Fruit fly (Drosophila melanogaster): ENCODE data around the gene CG5167.

Gene CG5167

DNA sequence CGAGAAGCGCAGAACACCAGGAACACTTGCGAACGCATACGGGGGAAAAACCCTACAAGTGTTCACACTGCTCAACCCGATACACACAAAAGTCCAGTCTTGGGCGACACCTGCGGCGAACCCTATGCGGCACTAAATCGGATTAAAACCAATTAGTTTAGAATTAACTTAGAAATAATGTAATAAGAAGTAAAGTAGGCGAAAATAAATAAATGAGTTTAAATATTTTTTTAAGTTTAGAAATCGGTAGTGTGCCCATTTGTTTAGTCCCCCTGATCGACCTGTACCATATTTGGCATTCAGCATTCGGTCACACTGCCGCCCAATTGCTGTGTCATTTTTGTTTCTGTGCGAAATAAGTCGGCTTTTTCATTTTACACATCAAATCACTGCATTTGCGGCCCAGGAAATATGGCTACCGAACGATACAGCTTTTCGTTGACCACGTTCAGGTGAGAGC is 24.7 kb downstream of the CG5167 start, which contains the start of gene Prosalpha2 (continued):
- TF ChIP-seq CG14441 (GFP tag; IDR thresholded peaks at IDR 0.05) (no peak), CTCF (GFP tag; optimal IDR thresholded peaks at IDR 0.05) (peak; percentile 9), CG16815 (GFP tag; optimal IDR thresholded peaks at IDR 0.05) (no peak), Hr39 (optimal IDR thresholded peaks at IDR 0.05) (no peak), CG6854 (GFP tag; optimal IDR thresholded peaks at IDR 0.05) (no peak), lab (GFP tag; optimal IDR thresholded peaks at IDR 0.05) (no peak), cas (GFP tag; IDR thresholded peaks at IDR 0.05) (no peak), gsb (GFP tag; IDR thresholded peaks at IDR 0.05) (no peak), CG10366 (GFP tag; IDR thresholded peaks at IDR 0.05) (no peak), Dek (tag; optimal IDR thresholded peaks at IDR 0.05) (no peak), row (GFP tag; IDR thresholded peaks at IDR 0.05) (peak; percentile 59), CG31224 (GFP tag; IDR thresholded peaks at IDR 0.05) (no peak), Dp (GFP tag; optimal IDR thresholded peaks at IDR 0.05) (peak; percentile 55), CG30431 (GFP tag; optimal IDR thresholded peaks at IDR 0.05) (no peak), CG31365 (tag; optimal IDR thresholded peaks at IDR 0.05) (no peak), NK7.1 (GFP tag; optimal IDR thresholded peaks at IDR 0.05) (no peak), grn (GFP tag; optimal IDR thresholded peaks at IDR 0.05) (no peak), YL-1 (GFP tag; optimal IDR thresholded peaks at IDR 0.05) (peak; percentile 53), CG11723 (GFP tag; optimal IDR thresholded peaks at IDR 0.05) (no peak), pum (GFP tag; optimal IDR thresholded peaks at IDR 0.05) (no peak), Dad (GFP tag; optimal IDR thresholded peaks at IDR 0.05) (no peak), crc (GFP tag; optimal IDR thresholded peaks at IDR 0.05) (no peak), CG12155 (GFP tag; optimal IDR thresholded peaks at IDR 0.05) (peak; percentile 14), eyg (GFP tag; optimal IDR thresholded peaks at IDR 0.05) (no peak), shn (GFP tag; optimal IDR thresholded peaks at IDR 0.05) (no peak), CG4328 (GFP tag; optimal IDR thresholded peaks at IDR 0.05) (no peak), CG34224 (GFP tag; IDR thresholded peaks at IDR 0.05; ENCODE audit: partially characterized antibody) (no peak), sisA (GFP tag; IDR thresholded peaks at IDR 0.05) (no peak), luna (GFP tag; optimal IDR thresholded peaks at IDR 0.05) (no peak), sr (GFP tag; IDR thresholded peaks at IDR 0.05) (no peak), CG7786 (GFP tag; optimal IDR thresholded peaks at IDR 0.05) (no peak), Side (GFP tag; optimal IDR thresholded peaks at IDR 0.05) (no peak), Hmx (GFP tag; optimal IDR thresholded peaks at IDR 0.05) (no peak), CG2129 (GFP tag; IDR thresholded peaks at IDR 0.05; ENCODE audit: partially characterized antibody) (no peak), gsb-n (tag; optimal IDR thresholded peaks at IDR 0.05) (no peak), vnd (GFP tag; IDR thresholded peaks at IDR 0.05; ENCODE audit: partially characterized antibody) (no peak), CG8944 (GFP tag; optimal IDR thresholded peaks at IDR 0.05) (no peak), CG6683 (GFP tag; optimal IDR thresholded peaks at IDR 0.05) (no peak), CG10543 (GFP tag; optimal IDR thresholded peaks at IDR 0.05) (no peak), Lim3 (GFP tag; IDR thresholded peaks at IDR 0.05) (no peak), fd3F (GFP tag; optimal IDR thresholded peaks at IDR 0.05) (no peak), Gsc (GFP tag; IDR thresholded peaks at IDR 0.05) (no peak), HLH54F (GFP tag; optimal IDR thresholded peaks at IDR 0.05) (no peak), CG7556 (GFP tag; optimal IDR thresholded peaks at IDR 0.05) (no peak), fru (optimal IDR thresholded peaks at IDR 0.05) (no peak), Chrac-16 (GFP tag; optimal IDR thresholded peaks at IDR 0.05) (no peak), CG4282 (GFP tag; optimal IDR thresholded peaks at IDR 0.05) (no peak), z (GFP tag; IDR thresholded peaks at IDR 0.05) (no peak), Hmr (GFP tag; optimal IDR thresholded peaks at IDR 0.05) (no peak), CG12219 (GFP tag; optimal IDR thresholded peaks at IDR 0.05) (no peak), wek (GFP tag; optimal IDR thresholded peaks at IDR 0.05) (no peak), dm (GFP tag; optimal IDR thresholded peaks at IDR 0.05) (no peak), D19A (tag; optimal IDR thresholded peaks at IDR 0.05) (no peak), CG30403 (GFP tag; optimal IDR thresholded peaks at IDR 0.05) (no peak)

All from whole organism, embryonic.